Fruit fly (Drosophila melanogaster) S2 (cell line): Measurements from ENCODE around the gene kay.

Source experiments
- CG8478 ChIP-seq: fragments of >200 bp; optimal IDR thresholded peaks from 2 replicates; lab custom pipeline; 2018
- CTCF ChIP-seq, 2 experiments: fragments of >200 bp; optimal IDR thresholded peaks; 2 replicates each; lab custom pipeline; 2018

DNA sequence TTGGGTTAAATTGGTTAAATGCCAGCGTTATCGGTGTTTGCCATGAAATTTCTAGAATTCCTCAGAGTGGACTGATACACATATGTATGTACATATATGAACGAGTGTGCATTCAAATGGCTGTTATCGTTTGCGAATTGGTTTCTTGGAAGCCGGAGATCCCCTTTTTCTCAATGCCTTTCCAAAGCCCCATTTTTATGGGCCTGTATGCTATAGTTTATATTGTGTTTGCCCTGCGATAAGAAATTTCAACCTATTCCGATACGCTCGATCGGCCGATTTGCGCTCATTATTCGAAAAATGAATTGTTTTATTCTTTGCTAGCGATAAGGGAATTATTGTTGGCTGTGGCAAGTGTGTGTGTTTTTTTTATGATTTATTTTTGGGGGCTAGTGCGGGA is 17.4 kb downstream of the kay start:
- TF ChIP-seq CG8478 = no peak
- TF ChIP-seq CTCF (optimal IDR thresholded peaks at IDR 0.05; lab: Kevin White, UChicago) = no peak
